Worm (Caenorhabditis elegans) whole organism, mixed stage, embryonic: ENCODE data around the gene pnk-4.

Experiments used
- nhr-237 ChIP-seq: fragments of 150-350 bp; optimal IDR thresholded peaks from 2 replicates; lab custom pipeline; 2014; ENCODE audit warnings: missing biosample characterization, missing genetic modification characterization
- pha-4 ChIP-seq: fragments of 150-350 bp; optimal IDR thresholded peaks from 2 replicates; lab custom pipeline; 2018; ENCODE audit warnings: missing biosample characterization, missing genetic modification reagents, missing genetic modification characterization
- sem-2 ChIP-seq: fragments of 200-800 bp; sonication (Bioruptor generic); optimal IDR thresholded peaks from 2 replicates; lab custom pipeline; 2018; ENCODE audit warnings: mild to moderate bottlenecking, missing genetic modification characterization, missing compliant biosample characterization
- snpc-4 ChIP-seq: fragments of 150-350 bp; optimal IDR thresholded peaks from 2 replicates; lab custom pipeline; 2014; ENCODE audit warnings: missing biosample characterization, missing genetic modification characterization
- unc-39 ChIP-seq: fragments of 150-350 bp; optimal IDR thresholded peaks from 2 replicates; lab custom pipeline; 2014; ENCODE audit warnings: missing biosample characterization, missing genetic modification characterization

DNA sequence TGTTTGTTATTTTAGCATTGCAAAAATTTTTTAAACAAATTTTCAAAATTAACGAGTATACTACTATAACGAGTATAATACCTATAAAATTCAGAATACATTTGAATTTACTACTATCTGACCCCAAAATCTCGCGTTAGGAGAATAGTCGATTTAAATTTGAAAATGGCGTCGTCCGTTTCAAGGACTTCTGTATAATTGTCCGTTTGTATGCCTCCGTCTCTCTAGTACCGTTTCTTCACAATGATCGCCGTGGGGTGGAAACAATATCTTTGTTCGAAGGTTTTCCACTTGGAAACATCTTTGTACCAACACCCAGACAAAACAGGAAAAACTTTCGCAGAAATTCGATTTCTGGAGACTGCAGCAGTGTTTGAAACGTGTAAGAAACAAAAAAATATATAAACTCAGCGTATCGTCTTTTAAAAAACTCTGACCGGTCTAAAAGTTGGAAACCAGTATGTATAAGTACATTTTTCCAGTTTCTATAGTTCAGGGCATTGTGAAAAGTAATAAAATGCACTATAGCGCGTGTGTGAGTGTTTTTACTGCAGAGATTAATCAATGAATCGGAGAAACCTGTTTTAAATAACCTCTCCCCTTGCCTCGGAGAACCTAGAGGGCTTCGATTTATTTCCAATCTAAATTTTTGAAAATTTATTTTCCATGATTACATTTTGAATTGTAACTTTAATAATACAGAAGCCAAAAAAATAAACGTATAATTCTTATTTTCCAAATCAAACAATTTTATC, 50.3 kb downstream of the pnk-4 start:
- TF ChIP-seq unc-39 (tag; lab: Kevin White, UChicago) (no peak), sem-2 (GFP tag; lab: Kevin White, UChicago) (no peak), snpc-4 (tag; lab: Kevin White, UChicago) (no peak), pha-4 (no peak), nhr-237 (no peak)
